Worm (Caenorhabditis elegans): ENCODE measurements around the gene C50F7.3.

ce11 chrIV:7775725-7776124, 43.6 kb downstream of the C50F7.3 start, which contains the start of gene swd-2.1:
- no peak for TF ChIP-seq him-1 (tag; optimal IDR thresholded peaks at IDR 0.05)
- no peak for TF ChIP-seq dao-5 (tag; optimal IDR thresholded peaks at IDR 0.05)
